Worm (Caenorhabditis elegans): ENCODE data around the gene clk-1.

Gene clk-1

ce11 chrIII:5248706-5249105 is 29.0 kb upstream of the clk-1 start:
- TF ChIP-seq unc-62 (GFP tag; optimal IDR thresholded peaks at IDR 0.05 in 1 of 2) (peak in 1 of 2 experiments; percentile 8), unc-62 (tag; optimal IDR thresholded peaks at IDR 0.05) (no peak), snpc-1.2 (GFP tag; IDR thresholded peaks at IDR 0.05) (no peak)

ce11 chrIII:5254108-5254507 is 23.6 kb upstream of the clk-1 start, which contains the start of the genes sumv-1 and gop-1:
Gene sumv-1 (minus strand): TSS chrIII:5254187.
Gene gop-1 (plus strand): TSS chrIII:5254438.
- TF ChIP-seq arid-1 (GFP tag; conservative IDR thresholded peaks at IDR 0.05) (no peak), T20F7.1 (GFP tag; optimal IDR thresholded peaks at IDR 0.05) (peak; percentile 88), aha-1 (tag) (no peak), lim-7 (GFP tag; IDR thresholded peaks at IDR 0.05) (no peak), saeg-2 (GFP tag; IDR thresholded peaks at IDR 0.05) (no peak), dmd-9 (GFP tag; IDR thresholded peaks at IDR 0.05) (no peak)

- TF ChIP-seq unc-62 (GFP tag; optimal IDR thresholded peaks at IDR 0.05 in 1 of 2), result peak in 1 of 2 experiments; percentile 92
- TF ChIP-seq unc-62 (tag; optimal IDR thresholded peaks at IDR 0.05), result no peak
- peak; percentile 24 for TF ChIP-seq ama-1 (optimal IDR thresholded peaks at IDR 0.05)
- TF ChIP-seq F26F4.8 (GFP tag; conservative IDR thresholded peaks at IDR 0.05), result no peak
- TF ChIP-seq nhr-25 (tag; optimal IDR thresholded peaks at IDR 0.05; ENCODE audit: borderline replicate concordance, insufficient read depth), result no peak
Measured at ce11 chrIII:5258918-5259317, 18.8 kb upstream of the clk-1 start, which contains the start of gene gop-2. Gene gop-2 (plus strand): TSS chrIII:5259023.

- no peak for TF ChIP-seq madf-9 (GFP tag; conservative IDR thresholded peaks at IDR 0.05)
- TF ChIP-seq ctbp-1 (GFP tag; IDR thresholded peaks at IDR 0.05), result no peak
- no peak for TF ChIP-seq snpc-1.2 (GFP tag; IDR thresholded peaks at IDR 0.05)
- TF ChIP-seq T26A8.4 (GFP tag; IDR thresholded peaks at IDR 0.05), result no peak
- no peak for TF ChIP-seq ceh-62 (tag; optimal IDR thresholded peaks at IDR 0.05)
- TF ChIP-seq dmd-6 (GFP tag; IDR thresholded peaks at IDR 0.05), result no peak
Measured at ce11 chrIII:5260394-5260793, 17.3 kb upstream of the clk-1 start, which contains the start of gene gop-3. Gene gop-3 (plus strand): TSS chrIII:5260694.

- TF ChIP-seq nhr-76 (tag; optimal IDR thresholded peaks at IDR 0.05) (no peak), mes-2 (tag; optimal IDR thresholded peaks at IDR 0.05; ENCODE audit: poor library complexity, severe bottlenecking) (no peak), Y75B8A.6 (GFP tag; IDR thresholded peaks at IDR 0.05) (no peak), daf-16 (GFP tag; optimal IDR thresholded peaks at IDR 0.05) (no peak), daf-16 (tag; optimal IDR thresholded peaks at IDR 0.05) (no peak), arid-1 (GFP tag; conservative IDR thresholded peaks at IDR 0.05) (no peak), tra-1 (GFP tag; IDR thresholded peaks at IDR 0.05) (no peak), nhr-25 (tag; optimal IDR thresholded peaks at IDR 0.05; ENCODE audit: borderline replicate concordance, insufficient read depth) (no peak), ceh-44 (GFP tag; IDR thresholded peaks at IDR 0.05) (no peak), hlh-30 (tag; optimal IDR thresholded peaks at IDR 0.05; ENCODE audit: insufficient read depth) (no peak), pqm-1 (tag; optimal IDR thresholded peaks at IDR 0.05) (no peak), lin-38 (GFP tag; IDR thresholded peaks at IDR 0.05) (no peak), nhr-6 (tag; optimal IDR thresholded peaks at IDR 0.05) (no peak), zag-1 (tag; optimal IDR thresholded peaks at IDR 0.05) (no peak), madf-5 (GFP tag; IDR thresholded peaks at IDR 0.05) (no peak), ZK546.5 (tag; optimal IDR thresholded peaks at IDR 0.05) (no peak), unc-130 (GFP tag; optimal IDR thresholded peaks at IDR 0.05) (no peak), spr-3 (GFP tag; optimal IDR thresholded peaks at IDR 0.05) (no peak), ceh-32 (tag; optimal IDR thresholded peaks at IDR 0.05; ENCODE audit: poor library complexity) (no peak), gei-8 (GFP tag; optimal IDR thresholded peaks at IDR 0.05) (no peak), nhr-10 (tag; optimal IDR thresholded peaks at IDR 0.05) (no peak)
Measured at ce11 chrIII:5263299-5263993, 14.2 kb upstream of the clk-1 start, which contains the start of the genes C34E10.9 and hap-1. Gene C34E10.9 (minus strand): TSS chrIII:5263399. Gene hap-1 (plus strand): TSS chrIII:5263943.
